Worm (Caenorhabditis elegans) whole organism, L4 larva: ENCODE results near the gene rfc-3.
A peak's percentile ranks its signal among the peaks of the same experiment; 100 is the strongest.

Experiments
- F10B5.3 ChIP-seq: sonication (generic microtip); optimal IDR thresholded peaks from 2 replicates; lab custom pipeline; 2016; ENCODE audit warnings: mild to moderate bottlenecking, missing genetic modification characterization, missing compliant biosample characterization
- F37D6.2 ChIP-seq: sonication (generic microtip); optimal IDR thresholded peaks from 2 replicates; lab custom pipeline; 2016; ENCODE audit warnings: mild to moderate bottlenecking, missing genetic modification characterization, missing compliant biosample characterization
- R02D3.7 ChIP-seq: fragments of 150-350 bp; sonication (generic microtip); optimal IDR thresholded peaks from 3 replicates; lab custom pipeline; 2014; ENCODE audit warnings: missing biosample characterization, missing genetic modification characterization
- ZK337.2 ChIP-seq: fragments of 200-800 bp; sonication (Bioruptor generic); IDR thresholded peaks from 2 replicates; pipeline ENCODE4 v1.3.6; 2022; ENCODE audit warnings: missing genetic modification reagents, missing genetic modification characterization, missing compliant biosample characterization
- aha-1 ChIP-seq: fragments of 150-350 bp; peaks from one replicate; lab custom pipeline; 2014; ENCODE audit warnings: missing biosample characterization, missing genetic modification characterization
- ama-1 ChIP-seq: fragments of 150-350 bp; optimal IDR thresholded peaks from 2 replicates; lab custom pipeline; 2014; ENCODE audit warnings: inconsistent platforms, mixed read lengths
- ceh-20 ChIP-seq: fragments of 200-800 bp; sonication (Bioruptor generic); IDR thresholded peaks from 2 replicates; pipeline ENCODE4 v1.3.6; 2022; ENCODE audit warnings: missing genetic modification reagents, missing genetic modification characterization, missing compliant biosample characterization
- ceh-28 ChIP-seq: fragments of 150-350 bp; optimal IDR thresholded peaks from 2 replicates; lab custom pipeline; 2014; ENCODE audit warnings: missing biosample characterization, missing genetic modification reagents, missing genetic modification characterization
- ceh-32 ChIP-seq: sonication (generic microtip); optimal IDR thresholded peaks from 2 replicates; lab custom pipeline; 2016; ENCODE audit warnings: mild to moderate bottlenecking, missing genetic modification characterization, missing compliant biosample characterization; ENCODE audit not compliant: poor library complexity
- ceh-82 ChIP-seq: sonication (generic microtip); optimal IDR thresholded peaks from 2 replicates; lab custom pipeline; 2017; ENCODE audit warnings: missing biosample characterization, missing genetic modification characterization
- daf-19 ChIP-seq: fragments of 200-800 bp; sonication (Bioruptor generic); conservative IDR thresholded peaks from 2 replicates; pipeline ENCODE4 v1.3.6; 2022; ENCODE audit warnings: missing genetic modification characterization, missing compliant biosample characterization
- egl-27 ChIP-seq: sonication (generic microtip); optimal IDR thresholded peaks from 3 replicates; lab custom pipeline; 2017; ENCODE audit warnings: missing biosample characterization, missing genetic modification reagents, missing genetic modification characterization
- egl-43 ChIP-seq: fragments of 200-800 bp; sonication (Bioruptor generic); IDR thresholded peaks from 2 replicates; pipeline ENCODE4 v1.3.6; 2022; ENCODE audit warnings: missing genetic modification reagents, missing genetic modification characterization, missing compliant biosample characterization
- fos-1 ChIP-seq: fragments of 150-350 bp; optimal IDR thresholded peaks from 2 replicates; lab custom pipeline; 2014; ENCODE audit warnings: missing biosample characterization, missing genetic modification characterization
- hlh-11 ChIP-seq: fragments of 200-800 bp; sonication (Bioruptor generic); optimal IDR thresholded peaks from 2 replicates; lab custom pipeline; 2018; ENCODE audit warnings: mild to moderate bottlenecking, missing genetic modification characterization, missing compliant biosample characterization
- hlh-30 ChIP-seq: sonication (generic microtip); optimal IDR thresholded peaks from 2 replicates; lab custom pipeline; 2017; ENCODE audit warnings: antibody characterized with exemption, mild to moderate bottlenecking, missing genetic modification characterization, missing compliant biosample characterization; ENCODE audit not compliant: insufficient read depth
- hmg-1.1 ChIP-seq: fragments of 200-800 bp; sonication (Bioruptor generic); IDR thresholded peaks from 2 replicates; pipeline ENCODE4 v1.3.6; 2022; ENCODE audit warnings: missing genetic modification reagents, missing genetic modification characterization, missing compliant biosample characterization
- lim-7 ChIP-seq: fragments of 200-800 bp; sonication (Bioruptor generic); IDR thresholded peaks from 2 replicates; pipeline ENCODE4 v1.3.6; 2022; ENCODE audit warnings: missing genetic modification characterization, missing compliant biosample characterization
- lin-13 ChIP-seq: fragments of 150-350 bp; optimal IDR thresholded peaks from 2 replicates; lab custom pipeline; 2014; ENCODE audit warnings: missing biosample characterization, missing genetic modification reagents, missing genetic modification characterization
- lin-15B ChIP-seq: fragments of 150-350 bp; sonication (generic microtip); optimal IDR thresholded peaks from 3 replicates; lab custom pipeline; 2014; ENCODE audit warnings: missing biosample characterization, missing genetic modification characterization
- madf-5 ChIP-seq, 2 experiments: fragments of 200-800 bp; sonication (Bioruptor generic); IDR thresholded peaks; 2 replicates each; pipeline ENCODE4 v1.3.6; 2022; ENCODE audit warnings: missing compliant biosample characterization in 2 of 2, missing genetic modification characterization in 2 of 2
- mdl-1 ChIP-seq, 2 experiments: fragments of 150-350 bp in 1 of 2; sonication (generic microtip) in 1 of 2; optimal IDR thresholded peaks; 2 replicates each; lab custom pipeline; 2014 to 2017; ENCODE audit warnings: missing biosample characterization in 2 of 2, missing genetic modification characterization in 2 of 2
- mes-2 ChIP-seq: sonication (generic microtip); optimal IDR thresholded peaks from 2 replicates; lab custom pipeline; 2016; ENCODE audit warnings: missing genotype, mild to moderate bottlenecking, missing genetic modification characterization, missing compliant biosample characterization; ENCODE audit not compliant: poor library complexity, severe bottlenecking
- mxl-3 ChIP-seq: fragments of 200-800 bp; sonication (Bioruptor generic); optimal IDR thresholded peaks from 2 replicates; lab custom pipeline; 2018; ENCODE audit warnings: mild to moderate bottlenecking, missing genetic modification characterization, missing compliant biosample characterization
- nhr-102 ChIP-seq: sonication (generic microtip); optimal IDR thresholded peaks from 2 replicates; lab custom pipeline; 2016; ENCODE audit warnings: mild to moderate bottlenecking, missing genetic modification characterization, moderate library complexity, missing compliant biosample characterization
- nhr-11 ChIP-seq: fragments of 150-350 bp; optimal IDR thresholded peaks from 2 replicates; lab custom pipeline; 2014; ENCODE audit warnings: missing biosample characterization, missing genetic modification characterization
- nhr-111 ChIP-seq: fragments of 200-800 bp; sonication (Bioruptor generic); optimal IDR thresholded peaks from 2 replicates; lab custom pipeline; 2018; ENCODE audit warnings: mild to moderate bottlenecking, missing genetic modification characterization, missing compliant biosample characterization
- nhr-25 ChIP-seq: sonication (generic microtip); optimal IDR thresholded peaks from 2 replicates; lab custom pipeline; 2017; ENCODE audit warnings: missing genetic modification characterization, mild to moderate bottlenecking, missing compliant biosample characterization, antibody characterized with exemption, moderate library complexity, borderline replicate concordance; ENCODE audit not compliant: insufficient read depth
- nhr-28 ChIP-seq: fragments of 150-350 bp; optimal IDR thresholded peaks from 2 replicates; lab custom pipeline; 2014; ENCODE audit warnings: missing biosample characterization, missing genetic modification characterization
- nhr-41 ChIP-seq: fragments of 200-800 bp; sonication (Bioruptor generic); IDR thresholded peaks from 2 replicates; pipeline ENCODE4 v1.3.6; 2022; ENCODE audit warnings: missing genetic modification reagents, missing genetic modification characterization, missing compliant biosample characterization
- nhr-42 ChIP-seq: fragments of 200-800 bp; sonication (Bioruptor generic); IDR thresholded peaks from 2 replicates; pipeline ENCODE4 v1.3.6; 2022; ENCODE audit warnings: missing genetic modification characterization, missing compliant biosample characterization
- nhr-48 ChIP-seq: sonication (generic microtip); optimal IDR thresholded peaks from 2 replicates; lab custom pipeline; 2016; ENCODE audit warnings: mild to moderate bottlenecking, missing genetic modification characterization, missing compliant biosample characterization
- nhr-6 ChIP-seq: fragments of 150-350 bp; optimal IDR thresholded peaks from 2 replicates; lab custom pipeline; 2014; ENCODE audit warnings: missing biosample characterization, missing genetic modification characterization
- nhr-76 ChIP-seq: fragments of 150-350 bp; optimal IDR thresholded peaks from 2 replicates; lab custom pipeline; 2014; ENCODE audit warnings: missing biosample characterization, missing genetic modification characterization
- nhr-77 ChIP-seq: fragments of 150-350 bp; optimal IDR thresholded peaks from 2 replicates; lab custom pipeline; 2014; ENCODE audit warnings: missing biosample characterization, missing genetic modification characterization
- rbr-2 ChIP-seq: sonication (generic microtip); optimal IDR thresholded peaks from 2 replicates; lab custom pipeline; 2016; ENCODE audit warnings: missing genotype, missing genetic modification characterization, missing compliant biosample characterization
- saeg-2 ChIP-seq: fragments of 200-800 bp; sonication (Bioruptor generic); IDR thresholded peaks from 2 replicates; pipeline ENCODE4 v1.3.6; 2022; ENCODE audit warnings: missing genetic modification reagents, missing genetic modification characterization, missing compliant biosample characterization
- sdz-12 ChIP-seq: fragments of 200-800 bp; sonication (Bioruptor generic); optimal IDR thresholded peaks from 2 replicates; lab custom pipeline; 2018; ENCODE audit warnings: mild to moderate bottlenecking, missing genetic modification characterization, missing compliant biosample characterization
- set-16 ChIP-seq: fragments of 200-800 bp; sonication (Bioruptor generic); IDR thresholded peaks from 2 replicates; pipeline ENCODE4 v1.3.6; 2022; ENCODE audit warnings: missing genetic modification reagents, missing genetic modification characterization, missing compliant biosample characterization
- skn-1 ChIP-seq: fragments of 150-350 bp; optimal IDR thresholded peaks from 2 replicates; lab custom pipeline; 2014; ENCODE audit warnings: missing biosample characterization, missing genetic modification characterization
- snpc-1.2 ChIP-seq: fragments of 200-800 bp; sonication (Bioruptor generic); IDR thresholded peaks from 2 replicates; pipeline ENCODE4 v1.3.6; 2022; ENCODE audit warnings: missing genetic modification reagents, missing genetic modification characterization, missing compliant biosample characterization
- spr-1 ChIP-seq: sonication (generic microtip); optimal IDR thresholded peaks from 2 replicates; lab custom pipeline; 2016; ENCODE audit warnings: mild to moderate bottlenecking, missing genetic modification characterization, missing compliant biosample characterization
- unc-39 ChIP-seq: sonication (generic microtip); optimal IDR thresholded peaks from 2 replicates; lab custom pipeline; 2017; ENCODE audit warnings: missing biosample characterization, missing genetic modification characterization
- unc-62 ChIP-seq, 3 experiments: fragments of 150-350 bp in 1 of 3; sonication (generic microtip); optimal IDR thresholded peaks in 2 of 3; peaks in 1 of 3; 1 replicate in 1 of 3; 2 replicates in 2 of 3; lab custom pipeline; 2014 to 2017; ENCODE audit warnings: missing biosample characterization in 3 of 3, missing genetic modification characterization in 3 of 3, missing genetic modification reagents in 3 of 3, missing genotype in 1 of 3
- zag-1 ChIP-seq: fragments of 150-350 bp; optimal IDR thresholded peaks from 2 replicates; lab custom pipeline; 2014; ENCODE audit warnings: missing biosample characterization, missing genetic modification characterization
- zfp-2 ChIP-seq: sonication (generic microtip); optimal IDR thresholded peaks from 2 replicates; lab custom pipeline; 2016; ENCODE audit warnings: mild to moderate bottlenecking, missing genetic modification characterization, missing compliant biosample characterization

rfc-3 gene

DNA sequence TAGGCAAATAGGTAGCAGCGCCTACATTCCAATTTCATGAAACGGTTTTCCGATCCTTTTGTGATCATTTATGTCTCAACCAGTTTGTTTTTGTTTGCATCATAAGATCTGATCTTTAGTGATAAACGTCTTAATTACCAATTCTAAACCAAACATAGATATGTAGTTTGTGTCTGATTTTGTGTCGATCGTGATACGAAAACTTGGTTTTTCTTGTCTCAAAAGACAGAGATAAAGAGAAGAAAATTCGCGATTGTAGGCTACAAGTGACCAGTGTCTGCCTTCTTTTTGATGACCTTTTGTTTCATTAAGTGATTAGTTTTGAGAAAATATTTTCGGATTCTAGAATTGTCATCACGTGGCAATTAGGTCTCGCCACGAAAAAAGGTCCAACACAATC lies 15.4 kb upstream of the rfc-3 start:
- TF ChIP-seq mdl-1 (tag; optimal IDR thresholded peaks at IDR 0.05; lab: Kevin White, UChicago) (peak in 1 of 2 experiments; percentile 5), hlh-11 (tag; lab: Kevin White, UChicago) (peak; percentile 20), lin-15B (tag; lab: Kevin White, UChicago) (no peak), daf-19 (GFP tag; lab: Robert Waterston, UW) (no peak), nhr-28 (tag; lab: Kevin White, UChicago) (peak; percentile 92), skn-1 (tag; lab: Kevin White, UChicago) (no peak), nhr-11 (tag; lab: Kevin White, UChicago) (peak; percentile 89), ceh-28 (tag; lab: Kevin White, UChicago) (no peak)

ce11 chrIV:13080861-13081260 lies 14.7 kb upstream of the rfc-3 start:
- TF ChIP-seq nhr-77 (tag; lab: Kevin White, UChicago), result no peak
- TF ChIP-seq madf-5 (GFP tag; IDR thresholded peaks at IDR 0.05; lab: Robert Waterston, UW), result no peak
- peak; percentile 9 for TF ChIP-seq aha-1 (tag; lab: Kevin White, UChicago)
- TF ChIP-seq unc-62 (GFP tag; optimal IDR thresholded peaks at IDR 0.05 in 1 of 2; lab: Kevin White, UChicago), result peak in 1 of 2 experiments; percentile 94
- TF ChIP-seq unc-62 (tag; optimal IDR thresholded peaks at IDR 0.05; lab: Kevin White, UChicago), result no peak
- TF ChIP-seq nhr-42 (GFP tag; lab: Robert Waterston, UW), result no peak
- TF ChIP-seq saeg-2 (GFP tag; lab: Robert Waterston, UW), result no peak
- peak; percentile 8 for TF ChIP-seq nhr-25 (tag; lab: Kevin White, UChicago)
- no peak for TF ChIP-seq egl-27
- no peak for TF ChIP-seq nhr-76
- no peak for TF ChIP-seq zag-1 (tag; lab: Kevin White, UChicago)
- TF ChIP-seq set-16 (GFP tag; lab: Robert Waterston, UW), result no peak

- no peak for TF ChIP-seq ZK337.2 (GFP tag; lab: Robert Waterston, UW)
- TF ChIP-seq unc-62 (GFP tag; optimal IDR thresholded peaks at IDR 0.05 in 1 of 2; lab: Kevin White, UChicago), result peak in 1 of 2 experiments; percentile 98
- TF ChIP-seq unc-62 (tag; optimal IDR thresholded peaks at IDR 0.05; lab: Kevin White, UChicago), result no peak
- TF ChIP-seq nhr-111 (GFP tag; lab: Kevin White, UChicago), result no peak
- TF ChIP-seq nhr-48 (tag; lab: Kevin White, UChicago), result no peak
- TF ChIP-seq hmg-1.1, result no peak
- TF ChIP-seq zfp-2, result no peak
- TF ChIP-seq hlh-30, result no peak
- TF ChIP-seq ceh-20, result 0 out of 2 replicates have a peak, but pooled peaks have one; percentile 21
- no peak for TF ChIP-seq lim-7 (GFP tag; lab: Robert Waterston, UW)
- TF ChIP-seq ceh-82 (tag; lab: Kevin White, UChicago), result no peak
- no peak for TF ChIP-seq mxl-3 (GFP tag; lab: Kevin White, UChicago)
- no peak for TF ChIP-seq nhr-11 (tag; lab: Kevin White, UChicago)
- TF ChIP-seq nhr-41 (GFP tag; lab: Robert Waterston, UW), result no peak
- no peak for TF ChIP-seq F37D6.2 (tag; lab: Kevin White, UChicago)
- no peak for TF ChIP-seq ceh-32 (tag; lab: Kevin White, UChicago)
- TF ChIP-seq zag-1 (tag; lab: Kevin White, UChicago), result no peak
- no peak for TF ChIP-seq nhr-77 (tag; lab: Kevin White, UChicago)
- TF ChIP-seq egl-43, result 0 out of 2 replicates have a peak, but pooled peaks have one; percentile 40
- TF ChIP-seq nhr-102, result no peak
- TF ChIP-seq mes-2 (tag; lab: Kevin White, UChicago), result no peak
- no peak for TF ChIP-seq nhr-25 (tag; lab: Kevin White, UChicago)
- TF ChIP-seq nhr-6 (tag; lab: Kevin White, UChicago), result no peak
- TF ChIP-seq daf-19 (GFP tag; lab: Robert Waterston, UW), result no peak
- no peak for TF ChIP-seq lin-13
- TF ChIP-seq rbr-2 (tag; lab: Kevin White, UChicago), result no peak
- TF ChIP-seq unc-39 (tag; lab: Kevin White, UChicago), result no peak
- TF ChIP-seq egl-27, result no peak
- no peak for TF ChIP-seq R02D3.7 (tag; lab: Kevin White, UChicago)
- no peak for TF ChIP-seq spr-1 (tag; lab: Kevin White, UChicago)
- no peak for TF ChIP-seq nhr-76
- peak; percentile 39 for TF ChIP-seq ama-1 (lab: Kevin White, UChicago)
- no peak for TF ChIP-seq fos-1 (tag; lab: Kevin White, UChicago)
- TF ChIP-seq sdz-12 (GFP tag; lab: Kevin White, UChicago), result no peak
- TF ChIP-seq mdl-1 (tag; optimal IDR thresholded peaks at IDR 0.05; lab: Kevin White, UChicago), result no peak
- TF ChIP-seq snpc-1.2 (GFP tag; lab: Robert Waterston, UW), result no peak
- no peak for TF ChIP-seq F10B5.3 (tag; lab: Kevin White, UChicago)
These were observed 13.5 kb upstream of the rfc-3 start for ce11 chrIV:13082106-13082505.
